Worm (Caenorhabditis elegans) whole organism, L2 larva: ENCODE data around the gene misc-1.

Source experiments
- C34F6.9 ChIP-seq: fragments of 150-350 bp; optimal IDR thresholded peaks from 2 replicates; lab custom pipeline; 2014; ENCODE audit warnings: missing biosample characterization, missing genetic modification characterization
- F13H6.1 ChIP-seq: sonication (generic microtip); optimal IDR thresholded peaks from 2 replicates; lab custom pipeline; 2016; ENCODE audit warnings: missing genetic modification characterization, missing compliant biosample characterization
- alr-1 ChIP-seq: fragments of 150-350 bp; optimal IDR thresholded peaks from 2 replicates; lab custom pipeline; 2014; ENCODE audit warnings: missing biosample characterization, missing genetic modification characterization
- aly-2 ChIP-seq: fragments of 150-350 bp; optimal IDR thresholded peaks from 2 replicates; lab custom pipeline; 2014; ENCODE audit warnings: missing biosample characterization, missing genetic modification characterization
- ama-1 ChIP-seq: fragments of 150-350 bp; optimal IDR thresholded peaks from 2 replicates; lab custom pipeline; 2018; ENCODE audit warnings: inconsistent platforms
- blmp-1 ChIP-seq: sonication (generic microtip); optimal IDR thresholded peaks from 2 replicates; lab custom pipeline; 2017; ENCODE audit warnings: missing genetic modification characterization, mild to moderate bottlenecking, missing compliant biosample characterization, antibody characterized with exemption, moderate library complexity; ENCODE audit not compliant: insufficient read depth
- ceh-16 ChIP-seq: fragments of 150-350 bp; optimal IDR thresholded peaks from 2 replicates; lab custom pipeline; 2014; ENCODE audit warnings: missing biosample characterization, missing genetic modification characterization
- ceh-82 ChIP-seq: fragments of 150-350 bp; optimal IDR thresholded peaks from 2 replicates; lab custom pipeline; 2014; ENCODE audit warnings: missing biosample characterization, missing genetic modification characterization
- elt-1 ChIP-seq: fragments of 150-350 bp; optimal IDR thresholded peaks from 2 replicates; lab custom pipeline; 2014; ENCODE audit warnings: missing biosample characterization, missing genetic modification characterization
- elt-3 ChIP-seq: sonication (generic microtip); optimal IDR thresholded peaks from 2 replicates; lab custom pipeline; 2017; ENCODE audit warnings: missing biosample characterization, missing genetic modification characterization
- fos-1 ChIP-seq: fragments of 150-350 bp; optimal IDR thresholded peaks from 2 replicates; lab custom pipeline; 2014; ENCODE audit warnings: missing biosample characterization, missing genetic modification characterization
- lin-11 ChIP-seq: fragments of 150-350 bp; sonication (generic microtip); optimal IDR thresholded peaks from 2 replicates; lab custom pipeline; 2014; ENCODE audit warnings: missing biosample characterization, missing genetic modification characterization, inconsistent platforms, mixed read lengths
- lin-13 ChIP-seq: fragments of 150-350 bp; optimal IDR thresholded peaks from 2 replicates; lab custom pipeline; 2014; ENCODE audit warnings: missing biosample characterization, missing genetic modification reagents, missing genetic modification characterization
- lsy-2 ChIP-seq, 2 experiments: fragments of 150-350 bp in 1 of 2; sonication (generic microtip) in 1 of 2; optimal IDR thresholded peaks; 2 replicates each; lab custom pipeline; 2014 to 2017; ENCODE audit warnings: missing biosample characterization in 2 of 2, missing genetic modification characterization in 2 of 2
- mbf-1 ChIP-seq: sonication (generic microtip); optimal IDR thresholded peaks from 2 replicates; lab custom pipeline; 2017; ENCODE audit warnings: missing biosample characterization, missing genetic modification characterization
- mdl-1 ChIP-seq, 2 experiments: fragments of 150-350 bp in 1 of 2; sonication (generic microtip) in 1 of 2; optimal IDR thresholded peaks; 2 replicates each; lab custom pipeline; 2017; ENCODE audit warnings: missing biosample characterization in 2 of 2, missing genetic modification characterization in 2 of 2
- nhr-10 ChIP-seq: sonication (generic microtip); optimal IDR thresholded peaks from 2 replicates; lab custom pipeline; 2017; ENCODE audit warnings: missing biosample characterization, missing genetic modification characterization
- nhr-11 ChIP-seq: fragments of 150-350 bp; optimal IDR thresholded peaks from 2 replicates; lab custom pipeline; 2014; ENCODE audit warnings: missing biosample characterization, missing genetic modification characterization
- nhr-21 ChIP-seq: fragments of 150-350 bp; optimal IDR thresholded peaks from 2 replicates; lab custom pipeline; 2014; ENCODE audit warnings: missing biosample characterization, missing genetic modification characterization
- nhr-23 ChIP-seq: fragments of 150-350 bp; optimal IDR thresholded peaks from 2 replicates; lab custom pipeline; 2014; ENCODE audit warnings: missing biosample characterization, missing genetic modification reagents, missing genetic modification characterization
- nhr-25 ChIP-seq: fragments of 150-350 bp; sonication (generic microtip); optimal IDR thresholded peaks from 3 replicates; lab custom pipeline; 2014; ENCODE audit warnings: missing biosample characterization, missing genetic modification characterization
- peb-1 ChIP-seq: fragments of 150-350 bp; optimal IDR thresholded peaks from 2 replicates; lab custom pipeline; 2014; ENCODE audit warnings: missing biosample characterization, missing genetic modification characterization
- sem-4 ChIP-seq: fragments of 150-350 bp; optimal IDR thresholded peaks from 2 replicates; lab custom pipeline; 2014; ENCODE audit warnings: missing biosample characterization, missing genetic modification reagents, missing genetic modification characterization
- skn-1 ChIP-seq: sonication (generic microtip); optimal IDR thresholded peaks from 2 replicates; lab custom pipeline; 2017; ENCODE audit warnings: missing biosample characterization, missing genetic modification characterization
- sma-3 ChIP-seq: sonication (generic microtip); optimal IDR thresholded peaks from 2 replicates; lab custom pipeline; 2016; ENCODE audit warnings: missing genetic modification reagents, missing genetic modification characterization, missing compliant biosample characterization
- sma-9 ChIP-seq, 2 experiments: fragments of 150-350 bp in 1 of 2; sonication (generic microtip) in 1 of 2; optimal IDR thresholded peaks; 2 replicates each; lab custom pipeline; 2014 to 2016; ENCODE audit warnings: missing genetic modification characterization in 2 of 2, mild to moderate bottlenecking in 1 of 2, missing biosample characterization in 1 of 2, missing compliant biosample characterization in 1 of 2, missing genetic modification reagents in 1 of 2, moderate library complexity in 1 of 2
- snpc-4 ChIP-seq: fragments of 150-350 bp; optimal IDR thresholded peaks from 2 replicates; lab custom pipeline; 2014; ENCODE audit warnings: missing biosample characterization, missing genetic modification characterization
- unc-55 ChIP-seq: fragments of 150-350 bp; sonication (generic microtip); optimal IDR thresholded peaks from 3 replicates; lab custom pipeline; 2014; ENCODE audit warnings: missing biosample characterization, missing genetic modification reagents, missing genetic modification characterization
- unc-62 ChIP-seq: fragments of 150-350 bp; optimal IDR thresholded peaks from 2 replicates; lab custom pipeline; 2014; ENCODE audit warnings: missing biosample characterization, missing genetic modification reagents, missing genetic modification characterization
- ztf-1 ChIP-seq: fragments of 200-800 bp; sonication (Bioruptor generic); conservative IDR thresholded peaks from 2 replicates; pipeline ENCODE4 v1.3.6; 2022; ENCODE audit warnings: missing genetic modification characterization, missing compliant biosample characterization
- ztf-4 ChIP-seq: fragments of 150-350 bp; optimal IDR thresholded peaks from 2 replicates; lab custom pipeline; 2014; ENCODE audit warnings: missing biosample characterization, missing genetic modification characterization

misc-1 gene

ce11 chrII:299684-300083 lies 13.3 kb downstream of the misc-1 start, which contains the start of gene K01A2.6:
TSS of gene K01A2.6 (plus strand) at chrII:299984.
- TF ChIP-seq mdl-1 (tag; optimal IDR thresholded peaks at IDR 0.05; lab: Kevin White, UChicago): no peak
- TF ChIP-seq ceh-16 (tag; lab: Kevin White, UChicago): no peak
- no peak for TF ChIP-seq nhr-11 (tag; lab: Kevin White, UChicago)
- TF ChIP-seq ztf-4 (tag; lab: Kevin White, UChicago): no peak
- TF ChIP-seq C34F6.9 (tag; lab: Kevin White, UChicago): no peak
- no peak for TF ChIP-seq sma-9 (GFP tag; optimal IDR thresholded peaks at IDR 0.05; lab: Kevin White, UChicago)
- no peak for TF ChIP-seq sma-9 (tag; optimal IDR thresholded peaks at IDR 0.05; lab: Kevin White, UChicago)
- TF ChIP-seq blmp-1 (tag; lab: Kevin White, UChicago): no peak
- TF ChIP-seq ztf-1: no peak
- TF ChIP-seq snpc-4 (tag; lab: Kevin White, UChicago): no peak
- no peak for TF ChIP-seq ama-1 (lab: Kevin White, UChicago)
- no peak for TF ChIP-seq lsy-2 (tag; optimal IDR thresholded peaks at IDR 0.05; lab: Kevin White, UChicago)
- no peak for TF ChIP-seq nhr-23 (tag; lab: Kevin White, UChicago)
- TF ChIP-seq, all 48 proteins: peak for 0

ce11 chrII:300977-301772 lies 14.8 kb downstream of the misc-1 start, which contains the start of gene K01A2.5:
TSS of gene K01A2.5 (plus strand) at chrII:301273.
- no peak for TF ChIP-seq aly-2 (tag; lab: Kevin White, UChicago)
- peak; percentile 40 for TF ChIP-seq sma-9 (GFP tag; optimal IDR thresholded peaks at IDR 0.05; lab: Kevin White, UChicago)
- TF ChIP-seq sma-9 (tag; optimal IDR thresholded peaks at IDR 0.05; lab: Kevin White, UChicago): no peak
- TF ChIP-seq elt-1: no peak
- TF ChIP-seq nhr-21: peak; percentile 39
- TF ChIP-seq mbf-1 (tag; lab: Kevin White, UChicago): no peak
- peak; percentile 71 for TF ChIP-seq nhr-25 (tag; lab: Kevin White, UChicago)
- TF ChIP-seq fos-1 (tag; lab: Kevin White, UChicago): peak; percentile 21
- TF ChIP-seq sem-4 (tag; lab: Kevin White, UChicago): peak; percentile 66
- TF ChIP-seq sma-3 (GFP tag; lab: Kevin White, UChicago): no peak
- no peak for TF ChIP-seq ama-1 (lab: Kevin White, UChicago)
- no peak for TF ChIP-seq lin-11
- TF ChIP-seq blmp-1 (tag; lab: Kevin White, UChicago): peak; percentile 99
- no peak for TF ChIP-seq lin-13 (GFP tag; lab: Kevin White, UChicago)
- TF ChIP-seq lsy-2 (tag; optimal IDR thresholded peaks at IDR 0.05; lab: Kevin White, UChicago): no peak
- TF ChIP-seq ceh-16 (tag; lab: Kevin White, UChicago): peak; percentile 71
- TF ChIP-seq alr-1 (tag; lab: Kevin White, UChicago): no peak

- TF ChIP-seq F13H6.1 (tag; lab: Kevin White, UChicago) (no peak), lin-11 (no peak), elt-3 (tag; lab: Kevin White, UChicago) (no peak), unc-55 (GFP tag; lab: Kevin White, UChicago) (no peak), C34F6.9 (tag; lab: Kevin White, UChicago) (no peak), alr-1 (tag; lab: Kevin White, UChicago) (no peak), peb-1 (tag; lab: Kevin White, UChicago) (no peak), nhr-10 (tag; lab: Kevin White, UChicago) (no peak), unc-62 (GFP tag; lab: Kevin White, UChicago) (no peak), skn-1 (tag; lab: Kevin White, UChicago) (no peak), ama-1 (lab: Kevin White, UChicago) (no peak), lsy-2 (tag; optimal IDR thresholded peaks at IDR 0.05; lab: Kevin White, UChicago) (no peak), fos-1 (tag; lab: Kevin White, UChicago) (no peak), ceh-82 (tag; lab: Kevin White, UChicago) (no peak)
Measured at ce11 chrII:303927-304711, 17.7 kb downstream of the misc-1 start.

- TF ChIP-seq fos-1 (tag; lab: Kevin White, UChicago): peak; percentile 62
- TF ChIP-seq aly-2 (tag; lab: Kevin White, UChicago): no peak
- TF ChIP-seq sma-3 (GFP tag; lab: Kevin White, UChicago): no peak
- TF ChIP-seq elt-1: no peak
Measured at ce11 chrII:305645-306044, 19.2 kb downstream of the misc-1 start, which contains the start of gene col-69. TSS of gene col-69 (minus strand) at chrII:305745.
